Worm (Caenorhabditis elegans) whole organism, L1 larva: ENCODE data around the gene col-84.

Source experiments
- C04F5.9 ChIP-seq: sonication (generic microtip); optimal IDR thresholded peaks from 2 replicates; lab custom pipeline; 2016; ENCODE audit warnings: missing genetic modification characterization, missing compliant biosample characterization
- C34B4.2 ChIP-seq: sonication (generic microtip); optimal IDR thresholded peaks from 2 replicates; lab custom pipeline; 2017; ENCODE audit warnings: mild to moderate bottlenecking, missing genetic modification characterization, missing compliant biosample characterization
- alr-1 ChIP-seq: fragments of 200-800 bp; sonication (Bioruptor generic); optimal IDR thresholded peaks from 2 replicates; lab custom pipeline; 2018; ENCODE audit warnings: borderline replicate concordance, mild to moderate bottlenecking, missing genetic modification characterization, missing compliant biosample characterization
- blmp-1 ChIP-seq: fragments of 150-350 bp; optimal IDR thresholded peaks from 2 replicates; lab custom pipeline; 2014; ENCODE audit warnings: missing biosample characterization, missing genetic modification characterization
- ceh-63 ChIP-seq: fragments of 200-800 bp; sonication (Bioruptor generic); optimal IDR thresholded peaks from 2 replicates; lab custom pipeline; 2018; ENCODE audit warnings: mild to moderate bottlenecking, missing genetic modification characterization, missing compliant biosample characterization
- ceh-8 ChIP-seq: fragments of 200-800 bp; sonication (Bioruptor generic); optimal IDR thresholded peaks from 2 replicates; lab custom pipeline; 2018; ENCODE audit warnings: mild to moderate bottlenecking, missing genetic modification characterization, moderate library complexity, missing compliant biosample characterization
- ceh-82 ChIP-seq, 3 experiments: fragments of 150-350 bp in 1 of 3; sonication (generic microtip) in 2 of 3; optimal IDR thresholded peaks; 2 replicates each; lab custom pipeline; 2014 to 2017; ENCODE audit warnings: missing biosample characterization in 3 of 3, missing genetic modification characterization in 3 of 3
- ceh-88 ChIP-seq: fragments of 200-800 bp; sonication (Bioruptor generic); IDR thresholded peaks from 2 replicates; pipeline ENCODE4 v1.3.6; 2022; ENCODE audit warnings: missing genetic modification characterization, missing compliant biosample characterization
- ces-1 ChIP-seq: fragments of 150-350 bp; optimal IDR thresholded peaks from 2 replicates; lab custom pipeline; 2014; ENCODE audit warnings: missing biosample characterization, missing genetic modification reagents, missing genetic modification characterization
- dsc-1 ChIP-seq: sonication (generic microtip); optimal IDR thresholded peaks from 2 replicates; lab custom pipeline; 2016; ENCODE audit warnings: mild to moderate bottlenecking, missing genetic modification characterization, missing compliant biosample characterization
- efl-3 ChIP-seq: fragments of 200-800 bp; sonication (Bioruptor generic); optimal IDR thresholded peaks from 2 replicates; lab custom pipeline; 2018; ENCODE audit warnings: mild to moderate bottlenecking, missing genetic modification characterization, missing compliant biosample characterization
- elt-2 ChIP-seq: sonication (generic microtip); optimal IDR thresholded peaks from 2 replicates; lab custom pipeline; 2016; ENCODE audit warnings: missing genetic modification characterization, mild to moderate bottlenecking, inconsistent platforms, missing compliant biosample characterization, missing genetic modification reagents
- elt-3 ChIP-seq, 6 experiments: fragments of 150-350 bp in 1 of 6; sonication (generic microtip); optimal IDR thresholded peaks; 2 replicates each; lab custom pipeline; 2017 to 2018; ENCODE audit warnings: missing biosample characterization in 6 of 6, missing genetic modification characterization in 6 of 6, inconsistent platforms in 1 of 6
- fkh-4 ChIP-seq: sonication (generic microtip); optimal IDR thresholded peaks from 2 replicates; lab custom pipeline; 2016; ENCODE audit warnings: missing compliant biosample characterization, missing genetic modification characterization, borderline replicate concordance
- grh-1 ChIP-seq: fragments of 200-800 bp; sonication (Bioruptor generic); IDR thresholded peaks from 2 replicates; pipeline ENCODE4 v1.3.6; 2022; ENCODE audit warnings: missing genetic modification reagents, missing genetic modification characterization, missing compliant biosample characterization
- hlh-17 ChIP-seq: fragments of 200-800 bp; sonication (Bioruptor generic); optimal IDR thresholded peaks from 2 replicates; lab custom pipeline; 2018; ENCODE audit warnings: missing genetic modification characterization, mild to moderate bottlenecking, missing compliant biosample characterization, moderate library complexity, borderline replicate concordance
- isw-1 ChIP-seq: fragments of 200-800 bp; sonication (Bioruptor generic); IDR thresholded peaks from 2 replicates; pipeline ENCODE4 v1.3.6; 2022; ENCODE audit warnings: missing genetic modification characterization, missing compliant biosample characterization
- jun-1 ChIP-seq: fragments of 150-350 bp; optimal IDR thresholded peaks from 2 replicates; lab custom pipeline; 2014; ENCODE audit warnings: missing biosample characterization, missing genetic modification reagents, missing genetic modification characterization
- lin-14 ChIP-seq: fragments of 200-800 bp; sonication (Bioruptor generic); optimal IDR thresholded peaks from 2 replicates; lab custom pipeline; 2018; ENCODE audit warnings: mild to moderate bottlenecking, missing genetic modification characterization, moderate library complexity, missing compliant biosample characterization
- lin-35 ChIP-seq, 2 experiments: fragments of 150-350 bp; optimal IDR thresholded peaks; 2 replicates each; lab custom pipeline; 2014; ENCODE audit warnings: missing biosample characterization in 2 of 2, missing genetic modification characterization in 2 of 2, missing genetic modification reagents in 2 of 2
- lir-3 ChIP-seq: sonication (generic microtip); optimal IDR thresholded peaks from 2 replicates; lab custom pipeline; 2016; ENCODE audit warnings: mild to moderate bottlenecking, missing genetic modification characterization, moderate library complexity, missing compliant biosample characterization; ENCODE audit not compliant: poor library complexity
- lsy-2 ChIP-seq, 2 experiments: fragments of 150-350 bp; optimal IDR thresholded peaks; 2 replicates each; lab custom pipeline; 2014; ENCODE audit warnings: missing biosample characterization in 2 of 2, missing genetic modification characterization in 2 of 2
- nhr-19 ChIP-seq: fragments of 200-800 bp; sonication (Bioruptor generic); conservative IDR thresholded peaks from 2 replicates; pipeline ENCODE4 v1.3.6; 2022; ENCODE audit warnings: missing genetic modification characterization, missing compliant biosample characterization
- nhr-20 ChIP-seq: sonication (generic microtip); optimal IDR thresholded peaks from 2 replicates; lab custom pipeline; 2016; ENCODE audit warnings: mild to moderate bottlenecking, missing genetic modification characterization, missing compliant biosample characterization
- nhr-237 ChIP-seq: fragments of 150-350 bp; optimal IDR thresholded peaks from 2 replicates; lab custom pipeline; 2014; ENCODE audit warnings: missing biosample characterization, missing genetic modification characterization
- nhr-47 ChIP-seq: sonication (generic microtip); optimal IDR thresholded peaks from 2 replicates; lab custom pipeline; 2016; ENCODE audit warnings: mild to moderate bottlenecking, missing genetic modification characterization, moderate library complexity, missing compliant biosample characterization
- nhr-71 ChIP-seq: sonication (generic microtip); optimal IDR thresholded peaks from 2 replicates; lab custom pipeline; 2016; ENCODE audit warnings: mild to moderate bottlenecking, missing genetic modification characterization, moderate library complexity, missing compliant biosample characterization
- nhr-85 ChIP-seq: sonication (generic microtip); peaks from one replicate; lab custom pipeline; 2016; ENCODE audit warnings: missing genetic modification characterization, inconsistent platforms, missing compliant biosample characterization
- nhr-90 ChIP-seq: sonication (generic microtip); optimal IDR thresholded peaks from 2 replicates; lab custom pipeline; 2016; ENCODE audit warnings: mild to moderate bottlenecking, missing genetic modification characterization, missing compliant biosample characterization; ENCODE audit not compliant: poor library complexity
- snpc-4 ChIP-seq: fragments of 150-350 bp; optimal IDR thresholded peaks from 2 replicates; lab custom pipeline; 2014; ENCODE audit warnings: missing biosample characterization, missing genetic modification characterization
- snu-23 ChIP-seq: sonication (generic microtip); optimal IDR thresholded peaks from 2 replicates; lab custom pipeline; 2016; ENCODE audit warnings: missing genetic modification characterization, missing compliant biosample characterization
- sptf-1 ChIP-seq: fragments of 150-350 bp; optimal IDR thresholded peaks from 2 replicates; lab custom pipeline; 2014; ENCODE audit warnings: missing biosample characterization, missing genetic modification characterization
- swsn-7 ChIP-seq: sonication (generic microtip); optimal IDR thresholded peaks from 2 replicates; lab custom pipeline; 2016; ENCODE audit warnings: missing genetic modification characterization, missing compliant biosample characterization
- xbp-1 ChIP-seq: sonication (generic microtip); optimal IDR thresholded peaks from 2 replicates; lab custom pipeline; 2016; ENCODE audit warnings: missing genetic modification characterization, missing compliant biosample characterization

Gene col-84

DNA sequence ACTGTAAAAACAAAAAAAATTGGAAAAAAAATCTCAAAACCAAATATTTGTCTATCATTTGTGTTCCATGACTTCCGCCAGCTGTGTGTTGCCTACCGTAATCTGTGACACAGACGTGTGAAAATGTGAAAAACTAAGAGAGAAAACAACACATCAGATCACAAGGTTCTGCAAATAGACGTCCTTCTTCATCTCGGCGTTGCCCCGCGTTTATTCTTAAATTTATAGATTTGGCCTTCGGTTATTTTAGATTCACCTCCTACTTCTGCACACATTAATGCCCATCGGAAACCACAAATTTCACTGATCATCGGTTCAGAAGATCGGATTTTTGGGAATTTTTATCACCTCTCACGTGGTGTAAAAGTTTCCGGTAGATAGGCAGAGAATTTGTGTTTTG lies 29.2 kb upstream of the col-84 start:
- TF ChIP-seq hlh-17 (no peak), nhr-85 (tag; lab: Kevin White, UChicago) (peak; percentile 89), sptf-1 (no peak), fkh-4 (no peak), ceh-8 (GFP tag; lab: Kevin White, UChicago) (no peak), ceh-63 (GFP tag; lab: Kevin White, UChicago) (no peak), dsc-1 (tag; lab: Kevin White, UChicago) (no peak), nhr-19 (peak; percentile 21; the same call in 1 of the 2 replicates), swsn-7 (tag; lab: Kevin White, UChicago) (no peak), snu-23 (GFP tag; lab: Kevin White, UChicago) (peak; percentile 14), nhr-20 (tag; lab: Kevin White, UChicago) (peak; percentile 60), lin-14 (GFP tag; lab: Kevin White, UChicago) (peak; percentile 50), ceh-82 (tag; optimal IDR thresholded peaks at IDR 0.05; lab: Kevin White, UChicago) (no peak), nhr-71 (tag; lab: Kevin White, UChicago) (peak; percentile 64), elt-3 (tag; optimal IDR thresholded peaks at IDR 0.05; lab: Kevin White, UChicago) (peak in 1 of 6 experiments; percentile 48), blmp-1 (tag; lab: Kevin White, UChicago) (peak; percentile 15), lsy-2 (tag; optimal IDR thresholded peaks at IDR 0.05; lab: Kevin White, UChicago) (peak in 1 of 2 experiments; percentile 18)
- TF ChIP-seq, all 84 proteins: peak for 9

DNA sequence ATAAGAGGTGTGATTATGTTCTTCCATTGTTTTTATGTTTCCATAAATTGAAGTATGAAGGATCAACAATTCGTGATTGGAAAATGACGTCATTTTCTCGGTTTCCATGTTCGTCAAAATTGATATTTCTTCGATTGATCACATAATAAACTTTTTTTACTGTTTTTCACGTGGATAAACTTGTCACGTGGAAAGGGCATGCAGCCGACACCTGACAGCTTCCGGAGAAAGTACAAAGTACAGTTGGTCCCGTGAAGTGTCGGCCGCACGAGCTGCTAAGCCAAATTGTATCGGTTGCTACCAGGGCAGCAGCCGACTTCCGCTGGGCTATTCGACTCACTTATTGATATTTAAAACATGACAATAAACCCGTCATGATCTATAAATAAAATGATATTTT lies 26.7 kb upstream of the col-84 start:
- peak; percentile 40 for TF ChIP-seq nhr-47 (tag; lab: Kevin White, UChicago)
- TF ChIP-seq ceh-88 (GFP tag; lab: Robert Waterston, UW) = no peak
- peak; percentile 59 for TF ChIP-seq nhr-90 (tag; lab: Kevin White, UChicago)
- no peak for TF ChIP-seq elt-2 (tag; lab: Kevin White, UChicago)
- TF ChIP-seq nhr-19 = 0 out of 2 replicates have a peak, but pooled peaks have one; percentile 21
- TF ChIP-seq swsn-7 (tag; lab: Kevin White, UChicago) = no peak
- peak; percentile 90 for TF ChIP-seq nhr-85 (tag; lab: Kevin White, UChicago)
- TF ChIP-seq grh-1 (GFP tag; lab: Robert Waterston, UW) = 0 out of 2 replicates have a peak, but pooled peaks have one; percentile 14
- no peak for TF ChIP-seq efl-3 (GFP tag; lab: Kevin White, UChicago)
- TF ChIP-seq lsy-2 (tag; optimal IDR thresholded peaks at IDR 0.05; lab: Kevin White, UChicago) = no peak
- TF ChIP-seq snu-23 (GFP tag; lab: Kevin White, UChicago) = peak; percentile 35
- no peak for TF ChIP-seq C34B4.2
- TF ChIP-seq ces-1 (GFP tag; lab: Kevin White, UChicago) = no peak
- TF ChIP-seq lin-14 (GFP tag; lab: Kevin White, UChicago) = peak; percentile 35
- no peak for TF ChIP-seq sptf-1
- peak; percentile 57 for TF ChIP-seq nhr-71 (tag; lab: Kevin White, UChicago)
- no peak for TF ChIP-seq lin-35 (GFP tag; optimal IDR thresholded peaks at IDR 0.05; lab: Kevin White, UChicago)
- TF ChIP-seq nhr-20 (tag; lab: Kevin White, UChicago) = peak; percentile 50
- TF ChIP-seq snpc-4 (tag; lab: Kevin White, UChicago) = peak; percentile 80

ce11 chrII:11842317-11842716 lies 26.0 kb upstream of the col-84 start, which contains the start of gene T27D12.1:
T27D12.1 (plus strand) TSS chrII:11842617.
- TF ChIP-seq isw-1 (GFP tag; lab: Robert Waterston, UW) (no peak), nhr-90 (tag; lab: Kevin White, UChicago) (no peak), lin-35 (GFP tag; optimal IDR thresholded peaks at IDR 0.05; lab: Kevin White, UChicago) (no peak), efl-3 (GFP tag; lab: Kevin White, UChicago) (no peak), lsy-2 (tag; optimal IDR thresholded peaks at IDR 0.05; lab: Kevin White, UChicago) (no peak), lir-3 (tag; lab: Kevin White, UChicago) (no peak), nhr-237 (tag; lab: Kevin White, UChicago) (no peak), nhr-20 (tag; lab: Kevin White, UChicago) (no peak), C04F5.9 (tag; lab: Kevin White, UChicago) (no peak), alr-1 (tag; lab: Kevin White, UChicago) (no peak), xbp-1 (tag; lab: Kevin White, UChicago) (no peak), jun-1 (no peak), sptf-1 (no peak)
